Worm (Caenorhabditis elegans) whole organism, late embryonic: ENCODE data around the gene msrp-7.
A peak's percentile ranks its signal among the peaks of the same experiment; 100 is the strongest.

Experiments used
- ahr-1 ChIP-seq: sonication (generic microtip); optimal IDR thresholded peaks from 2 replicates; lab custom pipeline; 2016; ENCODE audit warnings: missing genetic modification characterization, missing compliant biosample characterization
- ama-1 ChIP-seq: fragments of 150-350 bp; optimal IDR thresholded peaks from 2 replicates; lab custom pipeline; 2014
- ceh-14 ChIP-seq: sonication (generic microtip); optimal IDR thresholded peaks from 2 replicates; lab custom pipeline; 2016; ENCODE audit warnings: missing genotype, missing genetic modification characterization, missing compliant biosample characterization
- ceh-34 ChIP-seq: sonication (generic microtip); optimal IDR thresholded peaks from 2 replicates; lab custom pipeline; 2016; ENCODE audit warnings: mild to moderate bottlenecking, missing genetic modification characterization, missing compliant biosample characterization
- dmd-4 ChIP-seq: sonication (generic microtip); optimal IDR thresholded peaks from 2 replicates; lab custom pipeline; 2016; ENCODE audit warnings: borderline replicate concordance, missing genetic modification characterization, missing compliant biosample characterization
- elt-2 ChIP-seq: sonication (generic microtip); optimal IDR thresholded peaks from 2 replicates; lab custom pipeline; 2016; ENCODE audit warnings: missing genetic modification reagents, missing genetic modification characterization, missing compliant biosample characterization
- fkh-10 ChIP-seq: fragments of 150-350 bp; optimal IDR thresholded peaks from 2 replicates; lab custom pipeline; 2014; ENCODE audit warnings: missing biosample characterization, missing genetic modification reagents, missing genetic modification characterization
- hlh-30 ChIP-seq: sonication (generic microtip); optimal IDR thresholded peaks from 2 replicates; lab custom pipeline; 2017; ENCODE audit warnings: antibody characterized with exemption, missing genetic modification characterization, missing compliant biosample characterization; ENCODE audit not compliant: insufficient read depth
- lim-6 ChIP-seq: sonication (generic microtip); optimal IDR thresholded peaks from 2 replicates; lab custom pipeline; 2016; ENCODE audit warnings: missing genetic modification characterization, missing compliant biosample characterization
- pha-4 ChIP-seq: fragments of 150-350 bp; optimal IDR thresholded peaks from 2 replicates; lab custom pipeline; 2018; ENCODE audit warnings: missing biosample characterization, missing genetic modification reagents, missing genetic modification characterization
- pqm-1 ChIP-seq: sonication (generic microtip); optimal IDR thresholded peaks from 2 replicates; lab custom pipeline; 2016; ENCODE audit warnings: missing genetic modification characterization, missing compliant biosample characterization
- syd-9 ChIP-seq: sonication (generic microtip); optimal IDR thresholded peaks from 2 replicates; lab custom pipeline; 2016; ENCODE audit warnings: mild to moderate bottlenecking, missing genetic modification characterization, moderate library complexity, missing compliant biosample characterization
- tbx-2 ChIP-seq: sonication (generic microtip); optimal IDR thresholded peaks from 2 replicates; lab custom pipeline; 2016; ENCODE audit warnings: missing genetic modification characterization, missing compliant biosample characterization

- TF ChIP-seq tbx-2 (tag; lab: Kevin White, UChicago) (no peak), pqm-1 (tag; lab: Kevin White, UChicago) (no peak), ceh-14 (no peak), hlh-30 (tag; lab: Kevin White, UChicago) (peak; percentile 68), ama-1 (no peak), elt-2 (no peak), ahr-1 (tag; lab: Kevin White, UChicago) (no peak), fkh-10 (GFP tag; lab: Kevin White, UChicago) (no peak), lim-6 (tag; lab: Kevin White, UChicago) (no peak), ceh-34 (tag; lab: Kevin White, UChicago) (no peak), syd-9 (no peak), pha-4 (tag; lab: Kevin White, UChicago) (no peak), dmd-4 (tag; lab: Kevin White, UChicago) (no peak)
Observed at ce11 chrII:10851110-10851509, 40.3 kb downstream of the msrp-7 start.
